Fruit fly (Drosophila melanogaster) whole organism, embryonic: ENCODE measurements around the gene lectin-33A.
A peak's percentile ranks its signal among the peaks of the same experiment; 100 is the strongest.

Experiments
- Bteb2 ChIP-seq: fragments of 200-800 bp; sonication (Bioruptor generic); optimal IDR thresholded peaks from 2 replicates; lab custom pipeline; 2016; ENCODE audit warnings: missing biosample characterization, missing genetic modification characterization
- CG10979 ChIP-seq: fragments of 200-800 bp; sonication (Bioruptor generic); optimal IDR thresholded peaks from 2 replicates; lab custom pipeline; 2018; ENCODE audit warnings: missing biosample characterization, mild to moderate bottlenecking, missing genetic modification characterization, moderate library complexity
- CG13287 ChIP-seq: fragments of 200-800 bp; sonication (Bioruptor generic); IDR thresholded peaks from 2 replicates; pipeline ENCODE4 v1.3.6; 2022; ENCODE audit warnings: missing biosample characterization, missing genetic modification characterization; ENCODE audit not compliant: partially characterized antibody
- CG15696 ChIP-seq: fragments of 200-800 bp; sonication (Bioruptor generic); optimal IDR thresholded peaks from 2 replicates; lab custom pipeline; 2019; ENCODE audit warnings: missing biosample characterization, mild to moderate bottlenecking, missing genetic modification characterization, moderate library complexity
- CG1647 ChIP-seq: fragments of 200-800 bp; sonication (Bioruptor generic); optimal IDR thresholded peaks from 3 replicates; lab custom pipeline; 2016; ENCODE audit warnings: missing biosample characterization, missing genetic modification characterization
- CG17328 ChIP-seq: fragments of 200-800 bp; sonication (Bioruptor generic); IDR thresholded peaks from 2 replicates; pipeline ENCODE4 v1.3.6; 2022; ENCODE audit warnings: missing biosample characterization, missing genetic modification characterization
- CG2129 ChIP-seq: fragments of 200-800 bp; sonication (Bioruptor generic); IDR thresholded peaks from 2 replicates; pipeline ENCODE4 v1.3.6; 2022; ENCODE audit warnings: missing biosample characterization, missing genetic modification characterization; ENCODE audit not compliant: partially characterized antibody
- CG2678 ChIP-seq: fragments of 200-800 bp; sonication (Bioruptor generic); optimal IDR thresholded peaks from 3 replicates; lab custom pipeline; 2019; ENCODE audit warnings: missing biosample characterization, mild to moderate bottlenecking, missing genetic modification characterization, moderate library complexity
- CG30431 ChIP-seq: fragments of 200-800 bp; sonication (Bioruptor generic); optimal IDR thresholded peaks from 2 replicates; lab custom pipeline; 2017; ENCODE audit warnings: missing biosample characterization, missing genetic modification characterization
- CG31441 ChIP-seq: fragments of 200-800 bp; sonication (Bioruptor generic); IDR thresholded peaks from 2 replicates; pipeline ENCODE4 v1.3.6; 2022; ENCODE audit warnings: missing biosample characterization, missing genetic modification characterization
- CG32772 ChIP-seq: fragments of 200-800 bp; sonication (Bioruptor generic); IDR thresholded peaks from 2 replicates; pipeline ENCODE4 v1.3.6; 2022; ENCODE audit warnings: missing biosample characterization, missing genetic modification characterization
- CG3838 ChIP-seq: fragments of 200-800 bp; sonication (Bioruptor generic); optimal IDR thresholded peaks from 3 replicates; lab custom pipeline; 2016; ENCODE audit warnings: missing biosample characterization, missing genetic modification characterization
- CG4282 ChIP-seq: fragments of 200-800 bp; sonication (Bioruptor generic); optimal IDR thresholded peaks from 2 replicates; lab custom pipeline; 2016; ENCODE audit warnings: missing biosample characterization, missing genetic modification characterization
- CG4730 ChIP-seq: fragments of 200-800 bp; sonication (Bioruptor generic); IDR thresholded peaks from 2 replicates; pipeline ENCODE4 v1.3.6; 2022; ENCODE audit warnings: missing biosample characterization, missing genetic modification characterization
- CG4820 ChIP-seq: fragments of 200-800 bp; sonication (Bioruptor generic); optimal IDR thresholded peaks from 3 replicates; lab custom pipeline; 2016; ENCODE audit warnings: missing biosample characterization, missing genetic modification characterization
- CG7556 ChIP-seq: fragments of 200-800 bp; sonication (Bioruptor generic); optimal IDR thresholded peaks from 2 replicates; lab custom pipeline; 2017; ENCODE audit warnings: missing biosample characterization, mild to moderate bottlenecking, missing genetic modification characterization
- CG8765 ChIP-seq: fragments of 200-800 bp; sonication (Bioruptor generic); IDR thresholded peaks from 2 replicates; pipeline ENCODE4 v1.3.6; 2022; ENCODE audit warnings: missing biosample characterization, missing genetic modification characterization
- CG8924 ChIP-seq: fragments of 200-800 bp; optimal IDR thresholded peaks from 3 replicates; lab custom pipeline; 2019; ENCODE audit warnings: missing biosample characterization, mild to moderate bottlenecking, missing genetic modification characterization, moderate library complexity
- CHES-1-like ChIP-seq: fragments of 200-800 bp; sonication (Bioruptor generic); optimal IDR thresholded peaks from 2 replicates; lab custom pipeline; 2016; ENCODE audit warnings: missing biosample characterization, missing genetic modification characterization
- Camta ChIP-seq: fragments of 200-800 bp; sonication (Bioruptor generic); optimal IDR thresholded peaks from 2 replicates; lab custom pipeline; 2016; ENCODE audit warnings: missing biosample characterization, missing genetic modification characterization
- CoRest ChIP-seq: fragments of 200-800 bp; sonication (Bioruptor generic); optimal IDR thresholded peaks from 3 replicates; lab custom pipeline; 2018; ENCODE audit warnings: missing biosample characterization, mild to moderate bottlenecking, missing genetic modification characterization, moderate library complexity
- Eip74EF ChIP-seq, 2 experiments: fragments of 200-800 bp in 1 of 2; fragments of >200 bp in 1 of 2; sonication (Bioruptor generic) in 1 of 2; optimal IDR thresholded peaks; 2 replicates each; lab custom pipeline; 2017 to 2019; ENCODE audit warnings: missing biosample characterization in 2 of 2, missing genetic modification characterization in 2 of 2, mild to moderate bottlenecking in 1 of 2, moderate library complexity in 1 of 2
- Hand ChIP-seq: fragments of 200-800 bp; sonication (Bioruptor generic); optimal IDR thresholded peaks from 2 replicates; lab custom pipeline; 2017; ENCODE audit warnings: mild to moderate bottlenecking, missing biosample characterization, missing genetic modification reagents, missing genetic modification characterization
- Hmr ChIP-seq: fragments of 200-800 bp; sonication (Bioruptor generic); optimal IDR thresholded peaks from 3 replicates; lab custom pipeline; 2017; ENCODE audit warnings: mild to moderate bottlenecking, missing biosample characterization, missing genetic modification reagents, missing genetic modification characterization
- Lhr ChIP-seq: fragments of 200-800 bp; sonication (Bioruptor generic); optimal IDR thresholded peaks from 3 replicates; lab custom pipeline; 2017; ENCODE audit warnings: mild to moderate bottlenecking, missing biosample characterization, missing genetic modification reagents, missing genetic modification characterization
- Lim3 ChIP-seq: fragments of 200-800 bp; sonication (Bioruptor generic); IDR thresholded peaks from 2 replicates; pipeline ENCODE4 v1.3.6; 2022; ENCODE audit warnings: missing biosample characterization, missing genetic modification characterization
- MESR4 ChIP-seq: fragments of 200-800 bp; sonication (Bioruptor generic); optimal IDR thresholded peaks from 2 replicates; lab custom pipeline; 2018; ENCODE audit warnings: missing biosample characterization, mild to moderate bottlenecking, missing genetic modification characterization, moderate library complexity
- NC2α ChIP-seq: fragments of 200-800 bp; sonication (Bioruptor generic); optimal IDR thresholded peaks from 2 replicates; lab custom pipeline; 2016; ENCODE audit warnings: missing biosample characterization, missing genetic modification characterization
- NC2β ChIP-seq: fragments of 200-800 bp; sonication (Bioruptor generic); optimal IDR thresholded peaks from 2 replicates; lab custom pipeline; 2016; ENCODE audit warnings: missing biosample characterization, missing genetic modification characterization
- Pdp1 ChIP-seq, 2 experiments: fragments of 200-800 bp; sonication (Bioruptor generic); optimal IDR thresholded peaks; 3 replicates each; lab custom pipeline; 2016; ENCODE audit warnings: missing biosample characterization in 2 of 2, missing genetic modification characterization in 2 of 2, mild to moderate bottlenecking in 1 of 2, moderate library complexity in 1 of 2
- Ravus ChIP-seq: fragments of 200-800 bp; sonication (Bioruptor generic); IDR thresholded peaks from 2 replicates; pipeline ENCODE4 v1.3.6; 2022; ENCODE audit warnings: missing biosample characterization, missing genetic modification characterization
- Sox100B ChIP-seq: fragments of 200-800 bp; sonication (Bioruptor generic); optimal IDR thresholded peaks from 3 replicates; lab custom pipeline; 2018; ENCODE audit warnings: missing biosample characterization, mild to moderate bottlenecking, missing genetic modification characterization
- TFAM ChIP-seq: fragments of 200-800 bp; sonication (Bioruptor generic); optimal IDR thresholded peaks from 2 replicates; lab custom pipeline; 2017; ENCODE audit warnings: missing biosample characterization, missing genetic modification characterization, inconsistent platforms
- cato ChIP-seq: fragments of 200-800 bp; sonication (Bioruptor generic); optimal IDR thresholded peaks from 2 replicates; lab custom pipeline; 2016; ENCODE audit warnings: missing biosample characterization, missing genetic modification characterization, borderline replicate concordance
- corto ChIP-seq: fragments of 200-800 bp; sonication (Bioruptor generic); optimal IDR thresholded peaks from 2 replicates; lab custom pipeline; 2016; ENCODE audit warnings: missing biosample characterization, mild to moderate bottlenecking, missing genetic modification characterization, moderate library complexity
- cwo ChIP-seq: fragments of 200-800 bp; sonication (Bioruptor generic); optimal IDR thresholded peaks from 3 replicates; lab custom pipeline; 2017; ENCODE audit warnings: missing biosample characterization, missing genetic modification characterization, mild to moderate bottlenecking, moderate library complexity, missing genetic modification reagents
- da ChIP-seq: fragments of 200-800 bp; sonication (Bioruptor generic); optimal IDR thresholded peaks from 2 replicates; lab custom pipeline; 2016; ENCODE audit warnings: missing biosample characterization, missing genetic modification characterization
- dan ChIP-seq: fragments of 200-800 bp; sonication (Bioruptor generic); IDR thresholded peaks from 2 replicates; pipeline ENCODE4 v1.3.6; 2022; ENCODE audit warnings: missing biosample characterization, missing genetic modification characterization
- dimm ChIP-seq: fragments of 200-800 bp; sonication (Bioruptor generic); IDR thresholded peaks from 2 replicates; pipeline ENCODE4 v1.3.6; 2022; ENCODE audit warnings: missing biosample characterization, missing genetic modification characterization
- emc ChIP-seq: fragments of 200-800 bp; sonication (Bioruptor generic); optimal IDR thresholded peaks from 2 replicates; lab custom pipeline; 2016; ENCODE audit warnings: missing biosample characterization, missing genetic modification characterization
- gfzf ChIP-seq: fragments of 200-800 bp; sonication (Bioruptor generic); optimal IDR thresholded peaks from 2 replicates; lab custom pipeline; 2016; ENCODE audit warnings: missing biosample characterization, mild to moderate bottlenecking, missing genetic modification characterization, moderate library complexity
- hb ChIP-seq: fragments of 200-800 bp; sonication (Bioruptor generic); IDR thresholded peaks from 3 replicates; pipeline ENCODE4 v1.3.6; 2022; ENCODE audit warnings: missing biosample characterization, missing genetic modification characterization; ENCODE audit not compliant: partially characterized antibody
- ken ChIP-seq: fragments of 200-800 bp; sonication (Bioruptor generic); IDR thresholded peaks from 3 replicates; pipeline ENCODE4 v1.3.6; 2022; ENCODE audit warnings: missing biosample characterization, missing genetic modification characterization
- lbe ChIP-seq: fragments of 200-800 bp; sonication (Bioruptor generic); optimal IDR thresholded peaks from 2 replicates; lab custom pipeline; 2016; ENCODE audit warnings: missing biosample characterization, mild to moderate bottlenecking, missing genetic modification characterization
- phol ChIP-seq: fragments of 200-800 bp; sonication (Bioruptor generic); optimal IDR thresholded peaks from 3 replicates; lab custom pipeline; 2018; ENCODE audit warnings: missing biosample characterization, mild to moderate bottlenecking, missing genetic modification characterization, moderate library complexity
- scrt ChIP-seq: fragments of 200-800 bp; sonication (Bioruptor generic); optimal IDR thresholded peaks from 2 replicates; lab custom pipeline; 2018; ENCODE audit warnings: missing biosample characterization, mild to moderate bottlenecking, missing genetic modification characterization, moderate library complexity
- sna ChIP-seq: fragments of 200-800 bp; sonication (Bioruptor generic); IDR thresholded peaks from 2 replicates; pipeline ENCODE4 v1.3.6; 2022; ENCODE audit warnings: missing biosample characterization, missing genetic modification characterization; ENCODE audit not compliant: partially characterized antibody
- sob ChIP-seq: fragments of 200-800 bp; sonication (Bioruptor generic); IDR thresholded peaks from 2 replicates; pipeline ENCODE4 v1.3.6; 2022; ENCODE audit warnings: missing biosample characterization, missing genetic modification characterization
- sug ChIP-seq: fragments of 200-800 bp; optimal IDR thresholded peaks from 2 replicates; lab custom pipeline; 2019; ENCODE audit warnings: missing biosample characterization, mild to moderate bottlenecking, missing genetic modification characterization, moderate library complexity
- ttk ChIP-seq: fragments of 200-800 bp; sonication (Bioruptor generic); IDR thresholded peaks from 2 replicates; pipeline ENCODE4 v2.1.2; 2022; ENCODE audit warnings: missing biosample characterization, missing genetic modification characterization

Gene lectin-33A

dm6 chr2L:11010999-11011398 is 9.1 kb downstream of the lectin-33A start, which contains the start of the genes Art8 and dUTPase (continued):
- TF ChIP-seq Ravus (no peak), TFAM (GFP tag; lab: Kevin White, UChicago) (no peak), Hmr (GFP tag; lab: Kevin White, UChicago) (no peak), CG13287 (GFP tag; lab: Robert Waterston, UW) (peak; percentile 97), CG32772 (GFP tag; lab: Robert Waterston, UW) (peak; percentile 42; the same call in 1 of the 2 replicates), CoRest (tag; lab: Kevin White, UChicago) (peak; percentile 82), cwo (GFP tag; lab: Kevin White, UChicago) (no peak), CG30431 (peak; percentile 25), phol (peak; percentile 80), NC2β (GFP tag; lab: Kevin White, UChicago) (peak; percentile 30), CG31441 (GFP tag; lab: Robert Waterston, UW) (no peak; the same call in none of the 2 replicates), CHES-1-like (GFP tag; lab: Kevin White, UChicago) (peak; percentile 28), corto (peak; percentile 74), CG4820 (peak; percentile 59), gfzf (peak; percentile 54), CG4730 (GFP tag; lab: Robert Waterston, UW) (peak; percentile 61), emc (GFP tag; lab: Kevin White, UChicago) (no peak), dan (GFP tag; lab: Robert Waterston, UW) (no peak), da (GFP tag; lab: Kevin White, UChicago) (no peak), cato (GFP tag; lab: Kevin White, UChicago) (peak; percentile 57), CG8765 (GFP tag; lab: Robert Waterston, UW) (peak; percentile 24), sna (GFP tag; lab: Robert Waterston, UW) (peak; percentile 84), CG10979 (peak; percentile 69), Eip74EF (GFP tag; optimal IDR thresholded peaks at IDR 0.05; lab: Kevin White, UChicago) (peak in 1 of 2 experiments; percentile 34), CG8924 (tag; lab: Kevin White, UChicago) (peak; percentile 77), Bteb2 (GFP tag; lab: Kevin White, UChicago) (peak; percentile 45), CG1647 (GFP tag; lab: Kevin White, UChicago) (no peak), dimm (GFP tag; lab: Robert Waterston, UW) (no peak), sug (tag; lab: Kevin White, UChicago) (peak; percentile 70), Sox100B (GFP tag; lab: Kevin White, UChicago) (no peak), CG3838 (GFP tag; lab: Kevin White, UChicago) (no peak), Hand (GFP tag; lab: Kevin White, UChicago) (no peak), NC2α (GFP tag; lab: Kevin White, UChicago) (peak; percentile 8), Camta (peak; percentile 15), scrt (GFP tag; lab: Kevin White, UChicago) (no peak), CG15696 (tag; lab: Kevin White, UChicago) (peak; percentile 60), MESR4 (peak; percentile 26), ttk (GFP tag; lab: Robert Waterston, UW) (peak; percentile 29; the same call in 1 of the 2 replicates), hb (GFP tag; lab: Robert Waterston, UW) (peak; percentile 61; the same call in 2 of the 3 replicates), CG7556 (GFP tag; lab: Kevin White, UChicago) (peak; percentile 63), sob (GFP tag; lab: Robert Waterston, UW) (peak; percentile 88), ken (GFP tag; lab: Robert Waterston, UW) (peak; percentile 62; the same call in 1 of the 3 replicates), CG2129 (peak; percentile 89), CG2678 (tag; lab: Kevin White, UChicago) (no peak), CG17328 (GFP tag; lab: Robert Waterston, UW) (peak; percentile 56; the same call in 1 of the 2 replicates), Lhr (GFP tag; lab: Kevin White, UChicago) (peak; percentile 53), CG4282 (GFP tag; lab: Kevin White, UChicago) (no peak), lbe (GFP tag; lab: Kevin White, UChicago) (peak; percentile 85), Lim3 (GFP tag; lab: Robert Waterston, UW) (no peak), Pdp1 (GFP tag; optimal IDR thresholded peaks at IDR 0.05; lab: Kevin White, UChicago) (peak; percentile 21 to 61)
